Worm (Caenorhabditis elegans): ENCODE data around the gene Y38H6C.16.
"Not testable (repeated sequence)": the region's sequence is repeated elsewhere in the genome, so short reads cannot be mapped to it uniquely, and the experiment has no call there.

Gene Y38H6C.16

DNA sequence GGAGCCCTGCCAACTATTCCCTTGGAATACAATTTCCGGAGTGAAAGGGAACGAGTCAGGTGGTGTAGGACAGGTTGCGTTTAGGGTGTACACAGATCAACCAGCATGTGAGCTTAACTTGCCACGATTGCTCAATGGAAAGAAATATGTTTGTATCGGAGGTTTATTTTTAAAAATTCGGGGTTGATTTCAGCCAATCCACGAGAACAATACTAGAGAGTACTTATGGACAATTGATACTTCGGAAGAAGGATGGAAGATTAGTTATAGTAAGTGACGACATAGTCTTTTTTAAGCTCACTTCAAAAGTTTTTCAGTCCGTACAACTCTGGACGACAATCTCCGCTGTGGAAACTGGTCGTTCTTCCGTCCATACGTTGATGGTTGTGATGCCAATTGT lies 35.7 kb upstream of the Y38H6C.16 start:
- TF ChIP-seq aly-2 (tag; optimal IDR thresholded peaks at IDR 0.05) (no peak), nhr-11 (tag; optimal IDR thresholded peaks at IDR 0.05) (no peak), fos-1 (tag; optimal IDR thresholded peaks at IDR 0.05) (no peak), Y55F3AM.14 (GFP tag; optimal IDR thresholded peaks at IDR 0.05) (no peak), sem-4 (tag; optimal IDR thresholded peaks at IDR 0.05) (no peak), R02D3.7 (tag; optimal IDR thresholded peaks at IDR 0.05) (no peak), nhr-6 (tag; optimal IDR thresholded peaks at IDR 0.05) (no peak), nhr-23 (tag; optimal IDR thresholded peaks at IDR 0.05) (no peak), lin-13 (GFP tag; optimal IDR thresholded peaks at IDR 0.05) (no peak)

DNA sequence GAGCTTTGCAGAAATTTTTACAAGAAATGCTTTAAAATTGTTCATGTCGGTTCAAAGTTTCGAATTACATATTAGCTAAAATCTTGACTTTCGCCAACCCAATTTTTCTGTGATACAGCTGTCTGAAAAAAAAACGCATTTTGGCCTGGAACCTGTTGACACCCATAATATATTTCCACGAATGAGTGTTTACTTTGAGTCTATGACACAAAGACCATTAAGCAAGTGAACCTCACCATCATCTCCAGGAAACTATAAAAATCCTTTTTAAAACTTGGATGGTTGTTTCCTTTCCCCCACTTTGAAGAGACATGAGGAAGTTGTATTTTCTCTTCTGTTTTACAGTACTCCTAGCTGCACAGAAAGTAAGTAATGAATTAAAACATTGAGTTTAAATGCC lies 35.2 kb upstream of the Y38H6C.16 start, which contains the start of gene clec-263:
Gene clec-263, plus strand, starts transcription at position 301 of the 400 bp plus-strand sequence.
- TF ChIP-seq dmd-4 (tag; optimal IDR thresholded peaks at IDR 0.05) (no peak), mdl-1 (tag; optimal IDR thresholded peaks at IDR 0.05) (no peak), nhr-23 (tag; optimal IDR thresholded peaks at IDR 0.05) (no peak), unc-39 (tag; optimal IDR thresholded peaks at IDR 0.05) (no peak), mab-5 (tag; optimal IDR thresholded peaks at IDR 0.05) (no peak), unc-62 (GFP tag; optimal IDR thresholded peaks at IDR 0.05) (no peak), C34F6.9 (tag; optimal IDR thresholded peaks at IDR 0.05) (no peak), nhr-6 (tag; optimal IDR thresholded peaks at IDR 0.05) (no peak), nhr-129 (tag; optimal IDR thresholded peaks at IDR 0.05) (no peak), unc-55 (GFP tag; optimal IDR thresholded peaks at IDR 0.05) (no peak), ztf-11 (tag; optimal IDR thresholded peaks at IDR 0.05) (no peak)

DNA sequence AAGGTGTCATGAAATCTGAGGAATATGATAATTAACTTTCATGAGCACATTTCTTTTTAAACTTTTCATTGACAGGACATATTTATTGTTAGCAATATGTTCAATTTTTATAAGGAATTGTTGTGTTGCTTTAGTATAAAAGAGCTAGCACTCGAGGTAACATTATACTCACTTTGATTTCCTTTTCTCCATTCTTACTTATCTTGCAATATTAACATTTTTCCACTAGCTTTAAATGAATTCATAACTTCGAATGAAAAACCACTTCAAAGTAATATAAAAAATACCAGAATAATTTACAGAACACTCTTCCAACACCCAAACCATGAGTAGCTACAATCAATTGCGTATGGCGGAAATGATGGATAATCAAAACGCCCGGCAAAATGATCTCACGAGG lies 34.2 kb upstream of the Y38H6C.16 start, which contains the start of gene F26F2.5:
Gene F26F2.5, plus strand, starts transcription at position 301 of the 400 bp plus-strand sequence.
- TF ChIP-seq elt-3 (tag; optimal IDR thresholded peaks at IDR 0.05) (no peak), lin-39 (tag; optimal IDR thresholded peaks at IDR 0.05) (no peak), C34F6.9 (tag; optimal IDR thresholded peaks at IDR 0.05) (no peak), ama-1 (optimal IDR thresholded peaks at IDR 0.05) (no peak), dmd-4 (tag; optimal IDR thresholded peaks at IDR 0.05) (no peak), crh-2 (tag; optimal IDR thresholded peaks at IDR 0.05) (no peak), egl-27 (tag; optimal IDR thresholded peaks at IDR 0.05) (no peak), nhr-129 (tag; optimal IDR thresholded peaks at IDR 0.05) (no peak), unc-62 (GFP tag; optimal IDR thresholded peaks at IDR 0.05) (no peak), ztf-11 (tag; optimal IDR thresholded peaks at IDR 0.05) (no peak), ceh-82 (tag; optimal IDR thresholded peaks at IDR 0.05) (no peak), fos-1 (tag; optimal IDR thresholded peaks at IDR 0.05) (no peak), ztf-4 (tag; optimal IDR thresholded peaks at IDR 0.05) (no peak), nhr-237 (tag; optimal IDR thresholded peaks at IDR 0.05) (no peak), unc-39 (tag; optimal IDR thresholded peaks at IDR 0.05) (no peak), sma-3 (GFP tag; optimal IDR thresholded peaks at IDR 0.05) (no peak), mab-5 (tag; optimal IDR thresholded peaks at IDR 0.05) (no peak), mdl-1 (tag; optimal IDR thresholded peaks at IDR 0.05) (no peak), zag-1 (tag; optimal IDR thresholded peaks at IDR 0.05) (no peak)

DNA sequence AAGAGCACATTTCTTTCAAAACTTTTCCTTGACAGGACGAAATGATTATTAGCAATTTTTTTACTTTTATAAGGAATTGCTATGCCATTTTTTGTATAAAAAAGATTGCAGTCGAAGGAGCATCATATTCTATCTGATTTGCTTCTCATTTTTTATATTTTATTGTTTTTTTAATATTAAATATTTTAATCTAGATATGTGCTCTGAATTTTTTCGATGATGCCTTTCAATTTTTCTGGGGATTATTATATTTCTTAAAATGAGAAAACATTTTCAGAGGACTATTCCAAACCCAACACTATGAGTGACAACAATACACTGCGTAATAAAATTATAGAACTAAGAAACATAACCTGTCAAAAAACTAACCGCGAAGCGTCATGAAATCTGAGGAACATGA lies 29.8 kb upstream of the Y38H6C.16 start, which contains the start of gene F26F2.4:
Gene F26F2.4, plus strand, starts transcription at position 301 of the 400 bp plus-strand sequence.
- TF ChIP-seq alr-1 (tag; optimal IDR thresholded peaks at IDR 0.05); unc-55 (GFP tag; optimal IDR thresholded peaks at IDR 0.05); ceh-16 (tag; optimal IDR thresholded peaks at IDR 0.05): not testable (repeated sequence)

- TF ChIP-seq dmd-4 (tag; optimal IDR thresholded peaks at IDR 0.05) (no peak), nhr-6 (tag; optimal IDR thresholded peaks at IDR 0.05) (no peak), peb-1 (tag; optimal IDR thresholded peaks at IDR 0.05) (no peak), ZK546.5 (tag; optimal IDR thresholded peaks at IDR 0.05) (no peak), lin-39 (tag; optimal IDR thresholded peaks at IDR 0.05) (no peak), snpc-4 (tag; optimal IDR thresholded peaks at IDR 0.05) (no peak), lin-11 (tag; optimal IDR thresholded peaks at IDR 0.05) (no peak)
These were observed 27.3 kb upstream of the Y38H6C.16 start, which contains the start of gene F26F2.3 for ce11 chrV:20566454-20566853. TSS of gene F26F2.3 (minus strand) at chrV:20566554.

DNA sequence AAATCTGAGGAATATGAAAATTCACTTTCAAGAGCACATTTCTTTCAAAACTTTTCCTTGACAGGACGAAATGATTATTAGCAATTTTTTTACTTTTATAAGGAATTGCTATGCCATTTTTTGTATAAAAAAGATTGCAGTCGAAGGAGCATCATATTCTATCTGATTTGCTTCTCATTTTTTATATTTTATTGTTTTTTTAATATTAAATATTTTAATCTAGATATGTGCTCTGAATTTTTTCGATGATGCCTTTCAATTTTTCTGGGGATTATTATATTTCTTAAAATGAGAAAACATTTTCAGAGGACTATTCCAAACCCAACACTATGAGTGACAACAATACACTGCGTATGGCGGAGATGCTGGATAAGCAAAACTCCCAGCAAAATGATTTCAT lies 24.9 kb upstream of the Y38H6C.16 start, which contains the start of gene F26F2.13:
Gene F26F2.13, plus strand, starts transcription at position 301 of the 400 bp plus-strand sequence.
- not testable (repeated sequence) for TF ChIP-seq ztf-11, mbf-1, nhr-237 (tag; optimal IDR thresholded peaks at IDR 0.05)

All from whole organism, L2 larva.